In genomic region chrX:19354628-19355101, dm6 we compare ENCODE assay signal across 3 fruit fly cellular contexts.
TF ChIP-seq lines count a peak whose summit lies in the region.

No protein-coding gene starts in this region.

TF ChIP-seq in whole organism, embryonic, 481 proteins besides CTCF, POLR2A, EP300 and RAD21 (continued from another document and continues in another):
- TF ChIP-seq trh (GFP tag; optimal IDR thresholded peaks at IDR 0.05; lab: Kevin White, UChicago), result no peak
- TF ChIP-seq pan (optimal IDR thresholded peaks at IDR 0.05; lab: Kevin White, UChicago), result no peak
- TF ChIP-seq pan (GFP tag; optimal IDR thresholded peaks at IDR 0.05 in 1 of 2, IDR thresholded peaks at IDR 0.05 in 1 of 2), result no peak
- TF ChIP-seq CG31224 (GFP tag; IDR thresholded peaks at IDR 0.05; lab: Robert Waterston, UW), result no peak
- TF ChIP-seq CG17385 (GFP tag; optimal IDR thresholded peaks at IDR 0.05; lab: Kevin White, UChicago), result peak; percentile 61
- no peak for TF ChIP-seq CG10959 (GFP tag; IDR thresholded peaks at IDR 0.05; lab: Robert Waterston, UW)
- no peak for TF ChIP-seq cwo (GFP tag; optimal IDR thresholded peaks at IDR 0.05; lab: Kevin White, UChicago)
- peak; percentile 34 for TF ChIP-seq CG2202 (tag; optimal IDR thresholded peaks at IDR 0.05; lab: Kevin White, UChicago)
- TF ChIP-seq unpg (GFP tag; optimal IDR thresholded peaks at IDR 0.05; lab: Kevin White, UChicago), result peak; percentile 45
- TF ChIP-seq Deaf1 (tag; optimal IDR thresholded peaks at IDR 0.05; lab: Kevin White, UChicago), result peak; percentile 38
- no peak for TF ChIP-seq CG13123 (GFP tag; optimal IDR thresholded peaks at IDR 0.05; lab: Kevin White, UChicago)
- no peak for TF ChIP-seq toy (GFP tag; IDR thresholded peaks at IDR 0.05; lab: Robert Waterston, UW)
- TF ChIP-seq tx (GFP tag; optimal IDR thresholded peaks at IDR 0.05; lab: Kevin White, UChicago), result no peak
- no peak for TF ChIP-seq CG11696 (GFP tag; IDR thresholded peaks at IDR 0.05; lab: Robert Waterston, UW)
- peak; percentile 42 for TF ChIP-seq corto (GFP tag; optimal IDR thresholded peaks at IDR 0.05; lab: Kevin White, UChicago)
- TF ChIP-seq tgo (GFP tag; IDR thresholded peaks at IDR 0.05; lab: Robert Waterston, UW), result 0 out of 3 replicates have a peak, but pooled peaks have one; percentile 23
- peak; percentile 18 for TF ChIP-seq Dek (tag; optimal IDR thresholded peaks at IDR 0.05; lab: Kevin White, UChicago)
- peak; percentile 49 for TF ChIP-seq CG10209 (GFP tag; optimal IDR thresholded peaks at IDR 0.05; lab: Kevin White, UChicago)
- TF ChIP-seq gfzf (GFP tag; optimal IDR thresholded peaks at IDR 0.05; lab: Kevin White, UChicago), result no peak
- no peak for TF ChIP-seq chn (GFP tag; optimal IDR thresholded peaks at IDR 0.05; lab: Kevin White, UChicago)
- TF ChIP-seq CG10543 (GFP tag; optimal IDR thresholded peaks at IDR 0.05; lab: Kevin White, UChicago), result no peak
- TF ChIP-seq otp (GFP tag; IDR thresholded peaks at IDR 0.05; lab: Robert Waterston, UW), result no peak
- TF ChIP-seq CG2875 (GFP tag; optimal IDR thresholded peaks at IDR 0.05; lab: Kevin White, UChicago), result no peak
- no peak for TF ChIP-seq CG14667 (GFP tag; IDR thresholded peaks at IDR 0.05; lab: Robert Waterston, UW)
- TF ChIP-seq Ptx1 (GFP tag; IDR thresholded peaks at IDR 0.05; lab: Robert Waterston, UW), result peak; percentile 35; the same call in 1 of the 2 replicates
- TF ChIP-seq hkb (optimal IDR thresholded peaks at IDR 0.05; lab: Kevin White, UChicago), result no peak
- no peak for TF ChIP-seq hkb (GFP tag; IDR thresholded peaks at IDR 0.05; lab: Robert Waterston, UW)
- TF ChIP-seq wdn (GFP tag; IDR thresholded peaks at IDR 0.05; lab: Robert Waterston, UW), result no peak
- TF ChIP-seq CG2116 (GFP tag; optimal IDR thresholded peaks at IDR 0.05; lab: Kevin White, UChicago), result no peak
- TF ChIP-seq CG8089 (GFP tag; optimal IDR thresholded peaks at IDR 0.05; lab: Kevin White, UChicago), result peak; percentile 9
- no peak for TF ChIP-seq CG17568 (GFP tag; optimal IDR thresholded peaks at IDR 0.05; lab: Kevin White, UChicago)
- TF ChIP-seq grn (GFP tag; optimal IDR thresholded peaks at IDR 0.05; lab: Kevin White, UChicago), result no peak
- peak; percentile 64 for TF ChIP-seq nmo (GFP tag; optimal IDR thresholded peaks at IDR 0.05; lab: Kevin White, UChicago)
- no peak for TF ChIP-seq pzg (GFP tag; optimal IDR thresholded peaks at IDR 0.05; lab: Kevin White, UChicago)
- TF ChIP-seq CG33557 (GFP tag; optimal IDR thresholded peaks at IDR 0.05; lab: Kevin White, UChicago), result peak; percentile 24
- TF ChIP-seq zen2 (GFP tag; IDR thresholded peaks at IDR 0.05; lab: Robert Waterston, UW; ENCODE audit: partially characterized antibody), result no peak
- TF ChIP-seq sens (GFP tag; lab: Kevin White, UChicago), result peak; percentile 86
- no peak for TF ChIP-seq CG9797 (GFP tag; optimal IDR thresholded peaks at IDR 0.05; lab: Kevin White, UChicago)
- peak; percentile 5 for TF ChIP-seq Myb (GFP tag; optimal IDR thresholded peaks at IDR 0.05; lab: Kevin White, UChicago)
- TF ChIP-seq Dfd (GFP tag; optimal IDR thresholded peaks at IDR 0.05; lab: Kevin White, UChicago), result no peak
- TF ChIP-seq az2 (GFP tag; optimal IDR thresholded peaks at IDR 0.05; lab: Kevin White, UChicago), result peak; percentile 55
- TF ChIP-seq CG34422 (GFP tag; IDR thresholded peaks at IDR 0.05; lab: Robert Waterston, UW), result no peak
- TF ChIP-seq Hr3 (GFP tag; optimal IDR thresholded peaks at IDR 0.05; lab: Kevin White, UChicago), result peak; percentile 32
- no peak for TF ChIP-seq sr (GFP tag; IDR thresholded peaks at IDR 0.05; lab: Robert Waterston, UW)
- no peak for TF ChIP-seq CG6272 (GFP tag; IDR thresholded peaks at IDR 0.05; lab: Robert Waterston, UW)
- TF ChIP-seq CG7987 (GFP tag; optimal IDR thresholded peaks at IDR 0.05; lab: Kevin White, UChicago), result no peak

TF ChIP-seq in whole organism, prepupa, 60 proteins besides CTCF, POLR2A, EP300 and RAD21 (continued from another document):
- TF ChIP-seq Sox14 (GFP tag; optimal IDR thresholded peaks at IDR 0.05; lab: Kevin White, UChicago), result peak; percentile 79
- TF ChIP-seq Hr4 (GFP tag; optimal IDR thresholded peaks at IDR 0.05; lab: Kevin White, UChicago), result peak; percentile 59
- TF ChIP-seq spab (GFP tag; optimal IDR thresholded peaks at IDR 0.05; lab: Kevin White, UChicago), result peak; percentile 36
- TF ChIP-seq Smox (GFP tag; optimal IDR thresholded peaks at IDR 0.05; lab: Kevin White, UChicago), result peak; percentile 79
- no peak for TF ChIP-seq fkh (GFP tag; optimal IDR thresholded peaks at IDR 0.05; lab: Kevin White, UChicago)
- peak; percentile 12 for TF ChIP-seq Eip93F (GFP tag; optimal IDR thresholded peaks at IDR 0.05; lab: Kevin White, UChicago)
- peak; percentile 30 for TF ChIP-seq CG11762 (GFP tag; optimal IDR thresholded peaks at IDR 0.05; lab: Kevin White, UChicago; ENCODE audit: insufficient read depth)
- peak; percentile 75 for TF ChIP-seq CG32006 (GFP tag; optimal IDR thresholded peaks at IDR 0.05; lab: Kevin White, UChicago)
- TF ChIP-seq fd85E (GFP tag; optimal IDR thresholded peaks at IDR 0.05; lab: Kevin White, UChicago), result no peak
- peak; percentile 86 for TF ChIP-seq Met (GFP tag; optimal IDR thresholded peaks at IDR 0.05; lab: Kevin White, UChicago)
- TF ChIP-seq CG6854 (GFP tag; optimal IDR thresholded peaks at IDR 0.05; lab: Kevin White, UChicago), result peak; percentile 64
- TF ChIP-seq cyc (GFP tag; optimal IDR thresholded peaks at IDR 0.05; lab: Kevin White, UChicago), result peak; percentile 78
- TF ChIP-seq Lpt (GFP tag; optimal IDR thresholded peaks at IDR 0.05; lab: Kevin White, UChicago), result peak; percentile 29
- TF ChIP-seq CG31627 (GFP tag; optimal IDR thresholded peaks at IDR 0.05; lab: Kevin White, UChicago), result peak; percentile 78
- TF ChIP-seq CG4318 (GFP tag; optimal IDR thresholded peaks at IDR 0.05; lab: Kevin White, UChicago), result peak; percentile 55
- peak; percentile 67 for TF ChIP-seq vri (GFP tag; optimal IDR thresholded peaks at IDR 0.05; lab: Kevin White, UChicago)
- TF ChIP-seq Hr39 (GFP tag; optimal IDR thresholded peaks at IDR 0.05; lab: Kevin White, UChicago), result peak; percentile 83
- TF ChIP-seq Ets21C (GFP tag; optimal IDR thresholded peaks at IDR 0.05; lab: Kevin White, UChicago), result peak; percentile 71
- TF ChIP-seq salr (GFP tag; optimal IDR thresholded peaks at IDR 0.05; lab: Kevin White, UChicago), result peak in 1 of 2 experiments; percentile 60
- TF ChIP-seq CG15336 (GFP tag; IDR thresholded peaks at IDR 0.05; lab: Robert Waterston, UW), result peak; percentile 64
- TF ChIP-seq topi (GFP tag; optimal IDR thresholded peaks at IDR 0.05; lab: Kevin White, UChicago), result peak; percentile 85
- peak; percentile 59 for TF ChIP-seq CG11902 (GFP tag; optimal IDR thresholded peaks at IDR 0.05; lab: Kevin White, UChicago)
- peak; percentile 19 for TF ChIP-seq dsx (GFP tag; optimal IDR thresholded peaks at IDR 0.05; lab: Kevin White, UChicago; ENCODE audit: poor library complexity, severe bottlenecking)
- peak; percentile 35 for TF ChIP-seq Ets96B (tag; optimal IDR thresholded peaks at IDR 0.05; lab: Kevin White, UChicago)
- 0 out of 3 replicates have a peak, but pooled peaks have one; percentile 41 for TF ChIP-seq CG6163 (GFP tag; IDR thresholded peaks at IDR 0.05; lab: Robert Waterston, UW)
- TF ChIP-seq lz (GFP tag; optimal IDR thresholded peaks at IDR 0.05; lab: Kevin White, UChicago), result peak; percentile 82
- TF ChIP-seq CG7368 (GFP tag; optimal IDR thresholded peaks at IDR 0.05; lab: Kevin White, UChicago), result peak; percentile 2
- peak; percentile 60; the same call in 1 of the 3 replicates for TF ChIP-seq eg (GFP tag; IDR thresholded peaks at IDR 0.05; lab: Robert Waterston, UW)
- no peak for TF ChIP-seq CG16779 (tag; optimal IDR thresholded peaks at IDR 0.05; lab: Kevin White, UChicago)
- peak; percentile 67 for TF ChIP-seq CG34406 (GFP tag; optimal IDR thresholded peaks at IDR 0.05; lab: Kevin White, UChicago)
- no peak for TF ChIP-seq CG8319 (GFP tag; optimal IDR thresholded peaks at IDR 0.05; lab: Kevin White, UChicago)
- TF ChIP-seq CG8632 (GFP tag; optimal IDR thresholded peaks at IDR 0.05; lab: Kevin White, UChicago), result peak; percentile 56
- peak; percentile 49 for TF ChIP-seq Gug (GFP tag; IDR thresholded peaks at IDR 0.05; lab: Robert Waterston, UW)
- TF ChIP-seq net (GFP tag; optimal IDR thresholded peaks at IDR 0.05; lab: Kevin White, UChicago), result peak; percentile 47
- TF ChIP-seq CG8119 (GFP tag; IDR thresholded peaks at IDR 0.05; lab: Robert Waterston, UW), result peak; percentile 56; the same call in 2 of the 3 replicates
- TF ChIP-seq Hr38 (GFP tag; optimal IDR thresholded peaks at IDR 0.05; lab: Kevin White, UChicago), result no peak
- TF ChIP-seq CG9139 (GFP tag; optimal IDR thresholded peaks at IDR 0.05; lab: Kevin White, UChicago), result no peak
- peak; percentile 63 for TF ChIP-seq CG6276 (GFP tag; optimal IDR thresholded peaks at IDR 0.05; lab: Kevin White, UChicago)
- peak; percentile 34 for TF ChIP-seq fd59A (GFP tag; optimal IDR thresholded peaks at IDR 0.05; lab: Kevin White, UChicago)
- no peak for TF ChIP-seq CG11294 (GFP tag; IDR thresholded peaks at IDR 0.05; lab: Robert Waterston, UW)

TF ChIP-seq in whole organism, wandering third instar larva, 38 proteins besides CTCF, POLR2A, EP300 and RAD21 (continued from another document):
- TF ChIP-seq Hr83 (GFP tag; optimal IDR thresholded peaks at IDR 0.05; lab: Kevin White, UChicago; ENCODE audit: poor library complexity, severe bottlenecking) (no peak), Vsx2 (GFP tag; optimal IDR thresholded peaks at IDR 0.05; lab: Kevin White, UChicago; ENCODE audit: partially characterized antibody) (no peak), N (GFP tag; optimal IDR thresholded peaks at IDR 0.05; lab: Kevin White, UChicago) (no peak), dsf (GFP tag; optimal IDR thresholded peaks at IDR 0.05; lab: Kevin White, UChicago; ENCODE audit: borderline replicate concordance) (no peak), fru (GFP tag; optimal IDR thresholded peaks at IDR 0.05; lab: Kevin White, UChicago) (peak; percentile 90), Hr78 (GFP tag; optimal IDR thresholded peaks at IDR 0.05; lab: Kevin White, UChicago) (no peak), woc (GFP tag; optimal IDR thresholded peaks at IDR 0.05; lab: Kevin White, UChicago) (peak; percentile 96), GATAd (GFP tag; optimal IDR thresholded peaks at IDR 0.05; lab: Kevin White, UChicago) (no peak), psq (GFP tag; optimal IDR thresholded peaks at IDR 0.05; lab: Kevin White, UChicago) (peak; percentile 91), jim (GFP tag; optimal IDR thresholded peaks at IDR 0.05; lab: Kevin White, UChicago) (no peak), Abd-B (GFP tag; optimal IDR thresholded peaks at IDR 0.05; lab: Kevin White, UChicago) (no peak), tai (GFP tag; optimal IDR thresholded peaks at IDR 0.05; lab: Kevin White, UChicago) (peak; percentile 70), Mio (GFP tag; optimal IDR thresholded peaks at IDR 0.05; lab: Kevin White, UChicago) (no peak), Dif (GFP tag; optimal IDR thresholded peaks at IDR 0.05; lab: Kevin White, UChicago; ENCODE audit: partially characterized antibody) (no peak), dmrt93B (GFP tag; optimal IDR thresholded peaks at IDR 0.05; lab: Kevin White, UChicago) (peak; percentile 67)
